Worm (Caenorhabditis elegans) whole organism, L2 larva: ENCODE data around the gene rpn-12.

Experiments used
- C34F6.9 ChIP-seq: fragments of 150-350 bp; optimal IDR thresholded peaks from 2 replicates; lab custom pipeline; 2014; ENCODE audit warnings: missing biosample characterization, missing genetic modification characterization
- F13H6.1 ChIP-seq: sonication (generic microtip); optimal IDR thresholded peaks from 2 replicates; lab custom pipeline; 2016; ENCODE audit warnings: missing genetic modification characterization, missing compliant biosample characterization
- R02D3.7 ChIP-seq: fragments of 150-350 bp; optimal IDR thresholded peaks from 2 replicates; lab custom pipeline; 2014; ENCODE audit warnings: missing biosample characterization, missing genetic modification characterization
- Y55F3AM.14 ChIP-seq: fragments of 200-800 bp; sonication (Bioruptor generic); optimal IDR thresholded peaks from 2 replicates; lab custom pipeline; 2018; ENCODE audit warnings: mild to moderate bottlenecking, missing genetic modification characterization, missing compliant biosample characterization
- ZK546.5 ChIP-seq: sonication (generic microtip); optimal IDR thresholded peaks from 2 replicates; lab custom pipeline; 2017; ENCODE audit warnings: missing biosample characterization, missing genetic modification characterization
- ama-1 ChIP-seq: fragments of 150-350 bp; optimal IDR thresholded peaks from 2 replicates; lab custom pipeline; 2018; ENCODE audit warnings: inconsistent platforms
- blmp-1 ChIP-seq: sonication (generic microtip); optimal IDR thresholded peaks from 2 replicates; lab custom pipeline; 2017; ENCODE audit warnings: missing genetic modification characterization, mild to moderate bottlenecking, missing compliant biosample characterization, antibody characterized with exemption, moderate library complexity; ENCODE audit not compliant: insufficient read depth
- ceh-82 ChIP-seq: fragments of 150-350 bp; optimal IDR thresholded peaks from 2 replicates; lab custom pipeline; 2014; ENCODE audit warnings: missing biosample characterization, missing genetic modification characterization
- crh-2 ChIP-seq: sonication (generic microtip); optimal IDR thresholded peaks from 2 replicates; lab custom pipeline; 2017; ENCODE audit warnings: missing biosample characterization, missing genetic modification characterization
- dmd-4 ChIP-seq: sonication (generic microtip); optimal IDR thresholded peaks from 2 replicates; lab custom pipeline; 2017; ENCODE audit warnings: missing biosample characterization, missing genetic modification characterization
- elt-3 ChIP-seq: sonication (generic microtip); optimal IDR thresholded peaks from 2 replicates; lab custom pipeline; 2017; ENCODE audit warnings: missing biosample characterization, missing genetic modification characterization
- fos-1 ChIP-seq: fragments of 150-350 bp; optimal IDR thresholded peaks from 2 replicates; lab custom pipeline; 2014; ENCODE audit warnings: missing biosample characterization, missing genetic modification characterization
- gmeb-1 ChIP-seq: fragments of 150-350 bp; optimal IDR thresholded peaks from 2 replicates; lab custom pipeline; 2014; ENCODE audit warnings: missing biosample characterization, missing genetic modification characterization
- lin-11 ChIP-seq: fragments of 150-350 bp; sonication (generic microtip); optimal IDR thresholded peaks from 2 replicates; lab custom pipeline; 2014; ENCODE audit warnings: missing biosample characterization, missing genetic modification characterization, inconsistent platforms, mixed read lengths
- lin-39 ChIP-seq: fragments of 150-350 bp; optimal IDR thresholded peaks from 2 replicates; lab custom pipeline; 2014; ENCODE audit warnings: missing biosample characterization, missing genetic modification reagents, missing genetic modification characterization
- lsy-2 ChIP-seq, 2 experiments: fragments of 150-350 bp in 1 of 2; sonication (generic microtip) in 1 of 2; optimal IDR thresholded peaks; 2 replicates each; lab custom pipeline; 2014 to 2017; ENCODE audit warnings: missing biosample characterization in 2 of 2, missing genetic modification characterization in 2 of 2
- mab-5 ChIP-seq: fragments of 150-350 bp; optimal IDR thresholded peaks from 2 replicates; lab custom pipeline; 2014; ENCODE audit warnings: missing biosample characterization, missing genetic modification characterization
- mbf-1 ChIP-seq: sonication (generic microtip); optimal IDR thresholded peaks from 2 replicates; lab custom pipeline; 2017; ENCODE audit warnings: missing biosample characterization, missing genetic modification characterization
- mdl-1 ChIP-seq, 2 experiments: fragments of 150-350 bp in 1 of 2; sonication (generic microtip) in 1 of 2; optimal IDR thresholded peaks; 2 replicates each; lab custom pipeline; 2017; ENCODE audit warnings: missing biosample characterization in 2 of 2, missing genetic modification characterization in 2 of 2
- nhr-10 ChIP-seq: sonication (generic microtip); optimal IDR thresholded peaks from 2 replicates; lab custom pipeline; 2017; ENCODE audit warnings: missing biosample characterization, missing genetic modification characterization
- nhr-129 ChIP-seq: fragments of 150-350 bp; optimal IDR thresholded peaks from 2 replicates; lab custom pipeline; 2014; ENCODE audit warnings: missing biosample characterization, missing genetic modification characterization
- nhr-21 ChIP-seq: fragments of 150-350 bp; optimal IDR thresholded peaks from 2 replicates; lab custom pipeline; 2014; ENCODE audit warnings: missing biosample characterization, missing genetic modification characterization
- nhr-25 ChIP-seq: fragments of 150-350 bp; sonication (generic microtip); optimal IDR thresholded peaks from 3 replicates; lab custom pipeline; 2014; ENCODE audit warnings: missing biosample characterization, missing genetic modification characterization
- nhr-6 ChIP-seq: fragments of 150-350 bp; optimal IDR thresholded peaks from 2 replicates; lab custom pipeline; 2014; ENCODE audit warnings: missing biosample characterization, missing genetic modification characterization
- nhr-77 ChIP-seq: fragments of 150-350 bp; optimal IDR thresholded peaks from 2 replicates; lab custom pipeline; 2014; ENCODE audit warnings: missing biosample characterization, missing genetic modification characterization
- peb-1 ChIP-seq: fragments of 150-350 bp; optimal IDR thresholded peaks from 2 replicates; lab custom pipeline; 2014; ENCODE audit warnings: missing biosample characterization, missing genetic modification characterization
- sma-3 ChIP-seq: sonication (generic microtip); optimal IDR thresholded peaks from 2 replicates; lab custom pipeline; 2016; ENCODE audit warnings: missing genetic modification reagents, missing genetic modification characterization, missing compliant biosample characterization
- sma-9 ChIP-seq, 2 experiments: fragments of 150-350 bp in 1 of 2; sonication (generic microtip) in 1 of 2; optimal IDR thresholded peaks; 2 replicates each; lab custom pipeline; 2014 to 2016; ENCODE audit warnings: missing genetic modification characterization in 2 of 2, mild to moderate bottlenecking in 1 of 2, missing biosample characterization in 1 of 2, missing compliant biosample characterization in 1 of 2, missing genetic modification reagents in 1 of 2, moderate library complexity in 1 of 2
- unc-55 ChIP-seq: fragments of 150-350 bp; sonication (generic microtip); optimal IDR thresholded peaks from 3 replicates; lab custom pipeline; 2014; ENCODE audit warnings: missing biosample characterization, missing genetic modification reagents, missing genetic modification characterization
- ztf-11 ChIP-seq: sonication (generic microtip); optimal IDR thresholded peaks from 2 replicates; lab custom pipeline; 2017; ENCODE audit warnings: missing biosample characterization, missing genetic modification characterization

Gene rpn-12

DNA sequence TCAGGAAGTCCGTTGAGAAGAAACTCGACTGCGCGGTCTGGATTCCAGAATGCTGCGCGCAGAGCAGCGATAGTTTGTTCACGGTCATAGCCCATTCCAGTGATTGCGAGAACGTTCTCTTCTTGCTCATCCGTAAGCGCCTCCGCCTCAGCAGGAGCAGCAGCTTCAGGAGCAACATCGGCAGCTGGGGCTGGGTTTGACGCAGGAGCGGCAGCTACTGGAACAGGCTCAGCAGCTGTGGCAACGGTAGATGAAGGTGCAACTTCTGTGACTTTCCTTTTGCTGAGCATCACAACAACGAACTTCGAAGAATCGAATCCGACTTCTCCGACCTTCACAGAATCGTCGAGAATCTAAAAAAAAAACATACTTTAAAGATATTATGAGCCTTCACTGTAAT, 799 bp upstream of the rpn-12 start:
- TF ChIP-seq nhr-25 (tag; lab: Kevin White, UChicago) (no peak), F13H6.1 (tag; lab: Kevin White, UChicago) (no peak), nhr-10 (tag; lab: Kevin White, UChicago) (no peak), elt-3 (tag; lab: Kevin White, UChicago) (no peak), C34F6.9 (tag; lab: Kevin White, UChicago) (no peak), dmd-4 (no peak), sma-9 (GFP tag; optimal IDR thresholded peaks at IDR 0.05; lab: Kevin White, UChicago) (no peak), sma-9 (tag; optimal IDR thresholded peaks at IDR 0.05; lab: Kevin White, UChicago) (no peak), nhr-6 (tag; lab: Kevin White, UChicago) (no peak), lin-39 (tag; lab: Kevin White, UChicago) (no peak), unc-55 (GFP tag; lab: Kevin White, UChicago) (no peak), lin-11 (tag; lab: Kevin White, UChicago) (no peak), Y55F3AM.14 (GFP tag; lab: Kevin White, UChicago) (no peak), ztf-11 (tag; lab: Kevin White, UChicago) (no peak), mbf-1 (tag; lab: Kevin White, UChicago) (no peak), nhr-129 (tag; lab: Kevin White, UChicago) (no peak), ama-1 (lab: Kevin White, UChicago) (no peak), crh-2 (tag; lab: Kevin White, UChicago) (no peak)

DNA sequence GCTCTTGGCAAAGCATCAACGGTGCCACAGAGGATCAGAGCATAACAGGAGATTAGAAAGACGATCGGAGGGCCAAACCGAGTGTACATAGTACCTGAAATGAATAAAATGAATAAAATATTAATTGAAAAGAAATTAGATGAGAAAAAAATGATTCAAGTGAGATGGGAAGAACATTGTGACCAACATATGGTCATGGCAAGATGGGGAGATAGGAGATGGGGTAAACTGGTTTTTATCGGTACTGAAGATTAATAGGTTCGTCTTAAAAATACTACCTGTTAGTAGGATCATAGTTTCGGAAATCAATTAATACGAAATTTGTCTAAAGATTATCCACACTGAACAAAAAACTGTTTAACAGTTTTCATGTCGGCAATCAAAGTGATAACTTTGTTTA, 4.2 kb downstream of the rpn-12 start, which contains the start of gene nep-1:
TSS of gene nep-1 (minus strand) at position 101 of the 400 bp plus-strand sequence.
- no peak for TF ChIP-seq ceh-82 (tag; lab: Kevin White, UChicago)
- TF ChIP-seq mab-5 (tag; lab: Kevin White, UChicago) = no peak
- no peak for TF ChIP-seq gmeb-1
- TF ChIP-seq mdl-1 (tag; optimal IDR thresholded peaks at IDR 0.05; lab: Kevin White, UChicago) = no peak
- no peak for TF ChIP-seq peb-1 (tag; lab: Kevin White, UChicago)
- peak; percentile 24 for TF ChIP-seq sma-9 (GFP tag; optimal IDR thresholded peaks at IDR 0.05; lab: Kevin White, UChicago)
- TF ChIP-seq sma-9 (tag; optimal IDR thresholded peaks at IDR 0.05; lab: Kevin White, UChicago) = no peak

DNA sequence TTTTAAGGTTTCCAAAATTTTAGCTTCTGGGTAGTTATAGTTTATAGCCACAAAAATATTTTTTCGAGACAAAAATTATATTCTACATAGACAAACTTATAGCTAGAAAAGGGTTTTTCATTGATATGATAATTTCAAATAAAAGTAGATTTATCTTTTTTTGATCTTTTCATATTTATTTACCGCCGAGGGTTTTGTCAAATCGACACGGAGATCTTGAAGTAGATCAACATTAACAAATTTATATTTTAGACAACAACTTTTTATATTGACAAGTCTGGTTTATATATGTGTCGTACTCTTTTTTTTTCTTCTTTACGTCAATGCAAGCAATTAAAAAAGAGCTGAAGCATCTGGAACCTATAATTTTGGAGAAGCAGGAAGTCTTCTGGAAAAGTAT, 5.9 kb downstream of the rpn-12 start:
- TF ChIP-seq unc-55 (GFP tag; lab: Kevin White, UChicago) (no peak), nhr-129 (tag; lab: Kevin White, UChicago) (no peak), sma-3 (GFP tag; lab: Kevin White, UChicago) (no peak), gmeb-1 (no peak), nhr-10 (tag; lab: Kevin White, UChicago) (no peak), lin-11 (tag; lab: Kevin White, UChicago) (no peak), nhr-77 (tag; lab: Kevin White, UChicago) (no peak)

DNA sequence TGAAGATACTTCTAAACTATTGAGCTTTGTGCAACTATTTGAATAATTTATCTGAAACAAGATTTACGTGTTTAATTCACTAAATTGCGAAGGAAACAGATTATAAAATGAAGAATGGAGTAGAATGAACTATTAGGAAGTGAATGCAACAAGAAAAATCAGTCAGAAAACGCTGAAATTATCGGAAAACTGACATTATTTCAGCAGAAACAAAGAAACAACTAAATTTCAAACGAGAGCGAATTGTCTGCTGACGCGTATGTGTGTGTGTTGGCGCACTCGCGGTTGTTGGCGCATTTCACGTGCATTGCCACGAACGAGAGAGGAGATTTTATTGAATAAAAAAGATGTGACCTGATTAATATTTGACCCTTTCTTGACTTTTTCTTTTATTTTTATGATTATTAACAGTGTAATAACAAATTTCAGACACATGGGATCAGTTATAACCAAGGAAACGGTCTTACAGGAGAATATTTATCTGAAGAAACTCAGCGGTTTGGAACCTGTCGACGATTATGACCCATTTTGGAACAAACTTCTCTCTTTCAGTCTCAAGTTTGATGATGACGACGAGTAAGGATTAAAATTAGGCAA, 23.1 kb downstream of the rpn-12 start, which contains the start of the genes trr-1 and C47D12.2:
TSS of gene trr-1 (minus strand) at position 51 of the 597 bp plus-strand sequence.
TSS of gene C47D12.2 (plus strand) at position 430 of the 597 bp plus-strand sequence.
- TF ChIP-seq R02D3.7 (tag; lab: Kevin White, UChicago) (peak; percentile 14), mbf-1 (tag; lab: Kevin White, UChicago) (no peak), lsy-2 (tag; optimal IDR thresholded peaks at IDR 0.05; lab: Kevin White, UChicago) (peak in 1 of 2 experiments; percentile 69), nhr-21 (tag; lab: Kevin White, UChicago) (peak; percentile 10), sma-3 (GFP tag; lab: Kevin White, UChicago) (peak; percentile 64), mab-5 (tag; lab: Kevin White, UChicago) (peak; percentile 2), lin-11 (tag; lab: Kevin White, UChicago) (peak; percentile 58), sma-9 (GFP tag; optimal IDR thresholded peaks at IDR 0.05; lab: Kevin White, UChicago) (peak; percentile 54), sma-9 (tag; optimal IDR thresholded peaks at IDR 0.05; lab: Kevin White, UChicago) (no peak), ZK546.5 (tag; lab: Kevin White, UChicago) (no peak), fos-1 (peak; percentile 43), nhr-129 (tag; lab: Kevin White, UChicago) (peak; percentile 81)

DNA sequence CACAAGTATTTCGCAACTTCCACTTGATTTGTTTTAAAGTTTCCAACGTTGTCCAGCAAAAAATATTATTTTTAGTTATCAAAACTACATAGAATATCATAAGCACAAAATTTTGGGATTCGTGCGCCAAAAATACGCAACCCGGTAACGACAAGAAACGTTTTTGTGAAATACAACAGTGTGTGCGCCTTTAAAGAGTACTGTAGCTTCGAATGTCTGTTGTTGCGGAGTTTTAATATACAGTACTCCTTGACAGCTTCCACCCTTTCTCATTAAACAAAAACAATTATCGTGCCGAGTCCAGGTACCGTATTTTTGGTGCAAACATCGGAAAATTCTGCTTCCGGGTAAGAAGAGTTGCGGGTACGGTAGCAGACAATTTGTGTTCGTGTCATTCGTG, 27.3 kb downstream of the rpn-12 start:
- no peak for TF ChIP-seq dmd-4
- no peak for TF ChIP-seq blmp-1 (tag; lab: Kevin White, UChicago)
- no peak for TF ChIP-seq ceh-82 (tag; lab: Kevin White, UChicago)
- no peak for TF ChIP-seq lin-11 (tag; lab: Kevin White, UChicago)
- no peak for TF ChIP-seq peb-1 (tag; lab: Kevin White, UChicago)
